Worm (Caenorhabditis elegans): ENCODE measurements around the gene grsp-2.

Gene grsp-2

ce11 chrIV:8819471-8819870 lies 3.3 kb downstream of the grsp-2 start:
- TF ChIP-seq F10E7.11 (tag; optimal IDR thresholded peaks at IDR 0.05) (no peak), chd-7 (tag; optimal IDR thresholded peaks at IDR 0.05) (no peak), ceh-100 (GFP tag; IDR thresholded peaks at IDR 0.05) (no peak), unc-62 (GFP tag; optimal IDR thresholded peaks at IDR 0.05) (no peak), K11D2.4 (GFP tag; IDR thresholded peaks at IDR 0.05) (no peak), tbp1 (GFP tag; optimal IDR thresholded peaks at IDR 0.05) (no peak), hlh-12 (tag; optimal IDR thresholded peaks at IDR 0.05) (no peak), let-526 (GFP tag; IDR thresholded peaks at IDR 0.05) (no peak), snpc-1.3 (tag; optimal IDR thresholded peaks at IDR 0.05; ENCODE audit: insufficient read depth) (no peak), mxl-1 (tag; optimal IDR thresholded peaks at IDR 0.05) (no peak), lsl-1 (GFP tag; optimal IDR thresholded peaks at IDR 0.05) (no peak), nhr-80 (tag; optimal IDR thresholded peaks at IDR 0.05) (no peak), repo-1 (tag; optimal IDR thresholded peaks at IDR 0.05) (no peak), ztf-22 (GFP tag; optimal IDR thresholded peaks at IDR 0.05) (no peak), dpl-1 (GFP tag; optimal IDR thresholded peaks at IDR 0.05) (no peak), B0019.2 (GFP tag; conservative IDR thresholded peaks at IDR 0.05) (no peak), rpc-1 (optimal IDR thresholded peaks at IDR 0.05) (no peak), rpc-1 (tag; optimal IDR thresholded peaks at IDR 0.05) (no peak), B0035.1 (tag; optimal IDR thresholded peaks at IDR 0.05) (no peak)

- TF ChIP-seq ceh-79 (tag; optimal IDR thresholded peaks at IDR 0.05) (no peak), Y95B8A.8 (GFP tag; IDR thresholded peaks at IDR 0.05) (no peak), hmg-1.2 (GFP tag; IDR thresholded peaks at IDR 0.05) (no peak), atf-7 (tag; optimal IDR thresholded peaks at IDR 0.05) (no peak), K11D2.4 (GFP tag; IDR thresholded peaks at IDR 0.05) (no peak), akir-1 (GFP tag; optimal IDR thresholded peaks at IDR 0.05) (no peak), B0336.3 (GFP tag; IDR thresholded peaks at IDR 0.05) (no peak), aptf-2 (GFP tag; conservative IDR thresholded peaks at IDR 0.05) (no peak), F37B4.10 (GFP tag; IDR thresholded peaks at IDR 0.05) (no peak), chd-7 (tag; optimal IDR thresholded peaks at IDR 0.05) (no peak), F39B2.1 (GFP tag; IDR thresholded peaks at IDR 0.05) (no peak)
Observed at ce11 chrIV:8820041-8820440, 3.9 kb downstream of the grsp-2 start, which contains the start of gene T28C6.3. Gene T28C6.3 (plus strand): TSS chrIV:8820341.

- TF ChIP-seq lin-26 (GFP tag; IDR thresholded peaks at IDR 0.05), result no peak
- TF ChIP-seq B0336.3 (GFP tag; IDR thresholded peaks at IDR 0.05), result no peak
- TF ChIP-seq ztf-18 (tag; optimal IDR thresholded peaks at IDR 0.05), result no peak
- TF ChIP-seq him-1 (tag; optimal IDR thresholded peaks at IDR 0.05), result no peak
- no peak for TF ChIP-seq cebp-1 (GFP tag; IDR thresholded peaks at IDR 0.05)
- TF ChIP-seq cebp-1 (tag; optimal IDR thresholded peaks at IDR 0.05), result no peak
- TF ChIP-seq mes-4 (tag; optimal IDR thresholded peaks at IDR 0.05), result no peak
- no peak for TF ChIP-seq D2030.7 (GFP tag; IDR thresholded peaks at IDR 0.05)
- TF ChIP-seq nhr-90 (tag; optimal IDR thresholded peaks at IDR 0.05), result no peak
- TF ChIP-seq F37B4.10 (GFP tag; IDR thresholded peaks at IDR 0.05), result no peak
- TF ChIP-seq ceh-40 (GFP tag; IDR thresholded peaks at IDR 0.05), result no peak
- TF ChIP-seq madf-8 (GFP tag; conservative IDR thresholded peaks at IDR 0.05), result no peak
- no peak for TF ChIP-seq mel-28 (tag; optimal IDR thresholded peaks at IDR 0.05; ENCODE audit: borderline replicate concordance)
- no peak for TF ChIP-seq hmg-20 (GFP tag; IDR thresholded peaks at IDR 0.05)
Observed at ce11 chrIV:8821147-8821546, 5.0 kb downstream of the grsp-2 start, which contains the start of gene T28C6.5. Gene T28C6.5 (plus strand): TSS chrIV:8821447.

Data from whole organism, young adult.